Worm (Caenorhabditis elegans) whole organism, L2 larva: Measurements from ENCODE around the gene mtch-1.
A peak's percentile ranks its signal among the peaks of the same experiment; 100 is the strongest.

Source experiments
- ama-1 ChIP-seq: fragments of 150-350 bp; optimal IDR thresholded peaks from 2 replicates; lab custom pipeline; 2018; ENCODE audit warnings: inconsistent platforms
- lsy-2 ChIP-seq, 2 experiments: fragments of 150-350 bp in 1 of 2; sonication (generic microtip) in 1 of 2; optimal IDR thresholded peaks; 2 replicates each; lab custom pipeline; 2014 to 2017; ENCODE audit warnings: missing biosample characterization in 2 of 2, missing genetic modification characterization in 2 of 2

DNA sequence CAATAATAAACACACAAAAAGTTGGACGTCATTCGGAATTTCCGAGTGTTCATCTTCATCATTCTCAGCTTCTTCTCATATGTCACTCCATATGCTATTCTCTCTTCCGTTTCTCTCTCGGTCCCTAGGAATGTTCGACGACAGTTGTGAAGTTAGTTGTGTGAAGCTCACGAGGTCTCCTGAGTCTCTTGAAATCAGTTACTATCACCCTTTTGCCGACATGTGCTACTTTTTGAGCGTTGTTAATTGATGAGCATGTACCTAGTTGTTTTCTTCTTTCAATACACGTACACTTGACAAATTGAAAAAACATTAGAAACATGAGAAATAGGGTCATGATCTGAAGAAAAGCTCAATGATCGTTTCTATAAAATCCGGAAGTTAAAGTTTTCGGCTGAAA is 50.6 kb downstream of the mtch-1 start:
- peak in 1 of 2 experiments; percentile 48 for TF ChIP-seq lsy-2 (tag; optimal IDR thresholded peaks at IDR 0.05; lab: Kevin White, UChicago)
- TF ChIP-seq ama-1 (lab: Kevin White, UChicago), result no peak
